Worm (Caenorhabditis elegans) whole organism, young adult: ENCODE data around the gene vps-60.

Experiments used
- B0261.1 ChIP-seq: sonication (generic microtip); optimal IDR thresholded peaks from 2 replicates; lab custom pipeline; 2016; ENCODE audit warnings: mild to moderate bottlenecking, missing genetic modification characterization, moderate library complexity, missing compliant biosample characterization
- F22D6.2 ChIP-seq: sonication (generic microtip); optimal IDR thresholded peaks from 2 replicates; lab custom pipeline; 2016; ENCODE audit warnings: mild to moderate bottlenecking, missing genetic modification characterization, missing compliant biosample characterization
- F55B11.4 ChIP-seq: sonication (generic microtip); optimal IDR thresholded peaks from 2 replicates; lab custom pipeline; 2016; ENCODE audit warnings: missing compliant biosample characterization, missing genetic modification characterization, borderline replicate concordance; ENCODE audit not compliant: insufficient read depth
- F57A8.1 ChIP-seq: fragments of 200-800 bp; sonication (Bioruptor generic); optimal IDR thresholded peaks from 2 replicates; lab custom pipeline; 2018; ENCODE audit warnings: mild to moderate bottlenecking, missing genetic modification characterization, moderate library complexity, missing compliant biosample characterization
- K11D2.4 ChIP-seq: fragments of 200-800 bp; sonication (Bioruptor generic); IDR thresholded peaks from 2 replicates; pipeline ENCODE4 v1.3.6; 2022; ENCODE audit warnings: missing genetic modification reagents, missing genetic modification characterization, missing compliant biosample characterization
- Y53G8AR.9 ChIP-seq: fragments of 200-800 bp; sonication (Bioruptor generic); conservative IDR thresholded peaks from 2 replicates; pipeline ENCODE4 v1.3.6; 2022; ENCODE audit warnings: missing genetic modification reagents, missing genetic modification characterization, missing compliant biosample characterization
- Y67H2A.10 ChIP-seq: fragments of 200-800 bp; sonication (Bioruptor generic); conservative IDR thresholded peaks from 2 replicates; pipeline ENCODE4 v1.3.6; 2022; ENCODE audit warnings: missing genetic modification reagents, missing genetic modification characterization, missing compliant biosample characterization
- ZK185.1 ChIP-seq: sonication (generic microtip); optimal IDR thresholded peaks from 2 replicates; lab custom pipeline; 2016; ENCODE audit warnings: mild to moderate bottlenecking, missing genetic modification characterization, missing compliant biosample characterization; ENCODE audit not compliant: poor library complexity, severe bottlenecking
- atf-7 ChIP-seq: sonication (generic microtip); optimal IDR thresholded peaks from 2 replicates; lab custom pipeline; 2017; ENCODE audit warnings: mild to moderate bottlenecking, missing genetic modification characterization, missing compliant biosample characterization
- attf-5 ChIP-seq: fragments of 200-800 bp; sonication (Bioruptor generic); optimal IDR thresholded peaks from 2 replicates; lab custom pipeline; 2018; ENCODE audit warnings: mild to moderate bottlenecking, missing genetic modification characterization, missing compliant biosample characterization
- ceh-27 ChIP-seq: fragments of 200-800 bp; sonication (Bioruptor generic); optimal IDR thresholded peaks from 2 replicates; lab custom pipeline; 2018; ENCODE audit warnings: mild to moderate bottlenecking, missing genetic modification characterization, moderate library complexity, missing compliant biosample characterization
- chd-7 ChIP-seq: sonication (generic microtip); optimal IDR thresholded peaks from 2 replicates; lab custom pipeline; 2016; ENCODE audit warnings: mild to moderate bottlenecking, missing genetic modification characterization, moderate library complexity, missing compliant biosample characterization
- die-1 ChIP-seq: sonication (generic microtip); optimal IDR thresholded peaks from 2 replicates; lab custom pipeline; 2016; ENCODE audit warnings: missing genotype, mild to moderate bottlenecking, missing genetic modification characterization, missing compliant biosample characterization
- dox-1 ChIP-seq: fragments of 200-800 bp; sonication (Bioruptor generic); IDR thresholded peaks from 2 replicates; pipeline ENCODE4 v1.3.6; 2022; ENCODE audit warnings: missing genetic modification reagents, missing genetic modification characterization, missing compliant biosample characterization
- egl-44 ChIP-seq: fragments of 200-800 bp; sonication (Bioruptor generic); IDR thresholded peaks from 2 replicates; pipeline ENCODE4 v1.3.6; 2022; ENCODE audit warnings: missing genetic modification reagents, missing genetic modification characterization, missing compliant biosample characterization
- egrh-3 ChIP-seq: fragments of 200-800 bp; sonication (Bioruptor generic); IDR thresholded peaks from 2 replicates; pipeline ENCODE4 v1.3.6; 2022; ENCODE audit warnings: missing genetic modification reagents, missing genetic modification characterization, missing compliant biosample characterization
- ekl-4 ChIP-seq: fragments of 200-800 bp; sonication (Bioruptor generic); IDR thresholded peaks from 2 replicates; pipeline ENCODE4 v1.3.6; 2022; ENCODE audit warnings: missing genetic modification reagents, missing genetic modification characterization, missing compliant biosample characterization
- him-1 ChIP-seq: sonication (generic microtip); optimal IDR thresholded peaks from 2 replicates; lab custom pipeline; 2016; ENCODE audit warnings: missing genotype, missing genetic modification reagents, missing genetic modification characterization, missing compliant biosample characterization
- hlh-12 ChIP-seq: sonication (generic microtip); optimal IDR thresholded peaks from 2 replicates; lab custom pipeline; 2016; ENCODE audit warnings: missing genetic modification characterization, missing compliant biosample characterization
- hlh-26 ChIP-seq: fragments of 200-800 bp; sonication (Bioruptor generic); conservative IDR thresholded peaks from 2 replicates; pipeline ENCODE4 v1.3.6; 2022; ENCODE audit warnings: missing genetic modification reagents, missing genetic modification characterization, missing compliant biosample characterization
- hmg-1.2 ChIP-seq: fragments of 200-800 bp; sonication (Bioruptor generic); IDR thresholded peaks from 2 replicates; pipeline ENCODE4 v1.3.6; 2022; ENCODE audit warnings: missing genetic modification reagents, missing genetic modification characterization, missing compliant biosample characterization
- let-526 ChIP-seq: fragments of 200-800 bp; sonication (Bioruptor generic); IDR thresholded peaks from 2 replicates; pipeline ENCODE4 v1.3.6; 2022; ENCODE audit warnings: missing genetic modification reagents, missing genetic modification characterization, missing compliant biosample characterization
- madf-10 ChIP-seq: sonication (generic microtip); optimal IDR thresholded peaks from 2 replicates; lab custom pipeline; 2016; ENCODE audit warnings: mild to moderate bottlenecking, missing genetic modification characterization, missing compliant biosample characterization
- madf-3 ChIP-seq: fragments of 200-800 bp; sonication (Bioruptor generic); IDR thresholded peaks from 2 replicates; pipeline ENCODE4 v1.3.6; 2022; ENCODE audit warnings: missing genetic modification reagents, missing genetic modification characterization, missing compliant biosample characterization
- nhr-80 ChIP-seq: sonication (generic microtip); optimal IDR thresholded peaks from 2 replicates; lab custom pipeline; 2016; ENCODE audit warnings: missing genetic modification characterization, missing compliant biosample characterization
- rcor-1 ChIP-seq: fragments of 200-800 bp; sonication (Bioruptor generic); IDR thresholded peaks from 2 replicates; pipeline ENCODE4 v1.3.6; 2022; ENCODE audit warnings: missing genetic modification reagents, missing genetic modification characterization, missing compliant biosample characterization
- rec-8 ChIP-seq, 2 experiments: sonication (generic microtip); optimal IDR thresholded peaks; 2 replicates each; lab custom pipeline; 2016; ENCODE audit warnings: mild to moderate bottlenecking in 2 of 2, missing genetic modification characterization in 2 of 2, missing genetic modification reagents in 2 of 2, missing genotype in 2 of 2, missing biosample characterization in 1 of 2, missing compliant biosample characterization in 1 of 2, moderate library complexity in 1 of 2
- rpc-1 ChIP-seq, 2 experiments: fragments of 150-350 bp in 1 of 2; sonication (generic microtip) in 1 of 2; optimal IDR thresholded peaks; 2 replicates each; lab custom pipeline; 2014 to 2018; ENCODE audit warnings: missing biosample characterization in 1 of 2, missing genetic modification characterization in 1 of 2, missing genetic modification reagents in 1 of 2, missing genotype in 1 of 2
- snpc-1.3 ChIP-seq: sonication (generic microtip); optimal IDR thresholded peaks from 2 replicates; lab custom pipeline; 2017; ENCODE audit warnings: missing genetic modification characterization, mild to moderate bottlenecking, missing compliant biosample characterization, antibody characterized with exemption, moderate library complexity, missing genotype, missing genetic modification reagents; ENCODE audit not compliant: insufficient read depth
- snpc-4 ChIP-seq, 5 experiments: fragments of 150-350 bp in 1 of 5; sonication (generic microtip) in 4 of 5; optimal IDR thresholded peaks; 2 replicates each; lab custom pipeline; 2014 to 2018; ENCODE audit warnings: missing genetic modification characterization in 5 of 5, missing biosample characterization in 3 of 5, antibody characterized with exemption in 2 of 5, mild to moderate bottlenecking in 2 of 5, missing compliant biosample characterization in 2 of 5, missing genotype in 2 of 5, moderate library complexity in 2 of 5, missing genetic modification reagents in 1 of 5
- tbx-9 ChIP-seq: sonication (generic microtip); optimal IDR thresholded peaks from 2 replicates; lab custom pipeline; 2016; ENCODE audit warnings: borderline replicate concordance, missing genetic modification characterization, inconsistent platforms, missing compliant biosample characterization
- tlf-1 ChIP-seq: fragments of 200-800 bp; sonication (Bioruptor generic); optimal IDR thresholded peaks from 2 replicates; lab custom pipeline; 2018; ENCODE audit warnings: mild to moderate bottlenecking, missing genetic modification characterization, missing compliant biosample characterization
- zim-3 ChIP-seq: sonication (generic microtip); optimal IDR thresholded peaks from 2 replicates; lab custom pipeline; 2017; ENCODE audit warnings: mild to moderate bottlenecking, missing genetic modification characterization, moderate library complexity, missing compliant biosample characterization

The vps-60 gene

ce11 chrV:8651007-8651711 is 45.2 kb upstream of the vps-60 start (continued):
- TF ChIP-seq hlh-12 (tag; lab: Kevin White, UChicago) = no peak
- TF ChIP-seq F22D6.2 (tag; lab: Kevin White, UChicago) = peak; percentile 52
- no peak for TF ChIP-seq rcor-1
- no peak for TF ChIP-seq B0261.1
- TF ChIP-seq him-1 (tag; lab: Kevin White, UChicago) = no peak
- peak; percentile 60; the same call in 1 of the 2 replicates for TF ChIP-seq egl-44
- TF ChIP-seq snpc-4 (GFP tag; optimal IDR thresholded peaks at IDR 0.05; lab: Kevin White, UChicago) = no peak
- TF ChIP-seq snpc-4 (tag; optimal IDR thresholded peaks at IDR 0.05; lab: Kevin White, UChicago) = peak in 2 of 4 experiments; percentile 18 to 29
- TF ChIP-seq ZK185.1 (tag; lab: Kevin White, UChicago) = no peak
- no peak for TF ChIP-seq Y53G8AR.9 (GFP tag; lab: Robert Waterston, UW)
- no peak for TF ChIP-seq F57A8.1
- no peak for TF ChIP-seq rec-8 (tag; optimal IDR thresholded peaks at IDR 0.05; lab: Kevin White, UChicago)
- no peak for TF ChIP-seq F55B11.4 (tag; lab: Kevin White, UChicago)
- no peak for TF ChIP-seq let-526 (GFP tag; lab: Robert Waterston, UW)
- TF ChIP-seq snpc-1.3 (tag; lab: Kevin White, UChicago) = no peak
- no peak for TF ChIP-seq ekl-4 (GFP tag; lab: Robert Waterston, UW)
- TF ChIP-seq Y67H2A.10 (GFP tag; lab: Robert Waterston, UW) = no peak
- TF ChIP-seq madf-10 (tag; lab: Kevin White, UChicago) = peak; percentile 58
- no peak for TF ChIP-seq die-1 (tag; lab: Kevin White, UChicago)
- TF ChIP-seq atf-7 (tag; lab: Kevin White, UChicago) = peak; percentile 96
- no peak for TF ChIP-seq hmg-1.2 (GFP tag; lab: Robert Waterston, UW)

ce11 chrV:8650365-8650764 is 44.4 kb upstream of the vps-60 start:
- TF ChIP-seq tbx-9 (tag; lab: Kevin White, UChicago) (no peak), egrh-3 (no peak), attf-5 (GFP tag; lab: Kevin White, UChicago) (no peak), atf-7 (tag; lab: Kevin White, UChicago) (no peak), ceh-27 (GFP tag; lab: Kevin White, UChicago) (no peak), rpc-1 (optimal IDR thresholded peaks at IDR 0.05; lab: Kevin White, UChicago) (no peak), rpc-1 (tag; optimal IDR thresholded peaks at IDR 0.05; lab: Kevin White, UChicago) (no peak), chd-7 (no peak), tlf-1 (GFP tag; lab: Kevin White, UChicago) (no peak), rcor-1 (no peak)

ce11 chrV:8648251-8648650 is 42.3 kb upstream of the vps-60 start:
- TF ChIP-seq hlh-26 (no peak), dox-1 (GFP tag; lab: Robert Waterston, UW) (peak; percentile 17; the same call in 1 of the 2 replicates), nhr-80 (tag; lab: Kevin White, UChicago) (peak; percentile 93), madf-3 (no peak), K11D2.4 (GFP tag; lab: Robert Waterston, UW) (no peak), zim-3 (tag; lab: Kevin White, UChicago) (no peak)
- TF ChIP-seq, all 124 proteins: peak for 2
